Worm (Caenorhabditis elegans): ENCODE results near the gene let-19.

let-19 gene

ce11 chrII:8747246-8747938 lies 23.4 kb upstream of the let-19 start (continued):
- TF ChIP-seq nhr-41 (GFP tag; IDR thresholded peaks at IDR 0.05) (no peak), unc-130 (GFP tag; optimal IDR thresholded peaks at IDR 0.05) (no peak), daf-8 (GFP tag; IDR thresholded peaks at IDR 0.05) (no peak), vab-7 (GFP tag; IDR thresholded peaks at IDR 0.05) (no peak), lin-13 (GFP tag; optimal IDR thresholded peaks at IDR 0.05) (no peak), set-16 (GFP tag; IDR thresholded peaks at IDR 0.05) (no peak), arid-1 (GFP tag; conservative IDR thresholded peaks at IDR 0.05) (peak; percentile 71), nhr-28 (tag; optimal IDR thresholded peaks at IDR 0.05) (peak; percentile 15), pqm-1 (tag; optimal IDR thresholded peaks at IDR 0.05) (no peak), D1046.2 (GFP tag; IDR thresholded peaks at IDR 0.05) (peak; percentile 75), lir-3 (tag; optimal IDR thresholded peaks at IDR 0.05) (no peak), Y48G9A.11 (GFP tag; IDR thresholded peaks at IDR 0.05) (no peak), lsy-2 (tag; optimal IDR thresholded peaks at IDR 0.05) (peak; percentile 47 to 51), mes-2 (tag; optimal IDR thresholded peaks at IDR 0.05; ENCODE audit: poor library complexity, severe bottlenecking) (peak; percentile 57), dmd-8 (GFP tag; IDR thresholded peaks at IDR 0.05) (no peak), nhr-77 (tag; optimal IDR thresholded peaks at IDR 0.05) (peak; percentile 78)

- peak in 1 of 2 experiments; percentile 33 for TF ChIP-seq hif-1 (tag; optimal IDR thresholded peaks at IDR 0.05)
- no peak for TF ChIP-seq madf-5 (GFP tag; IDR thresholded peaks at IDR 0.05)
- TF ChIP-seq mdl-1 (tag; optimal IDR thresholded peaks at IDR 0.05): peak in 1 of 2 experiments; percentile 24
- TF ChIP-seq T26A8.4 (GFP tag; IDR thresholded peaks at IDR 0.05): peak; percentile 14; the same call in 1 of the 2 replicates
- TF ChIP-seq ama-1 (optimal IDR thresholded peaks at IDR 0.05): no peak
- no peak for TF ChIP-seq nhr-76 (tag; optimal IDR thresholded peaks at IDR 0.05)
- TF ChIP-seq nhr-28 (tag; optimal IDR thresholded peaks at IDR 0.05): peak; percentile 38
- TF ChIP-seq daf-19 (GFP tag; conservative IDR thresholded peaks at IDR 0.05): 0 out of 2 replicates have a peak, but pooled peaks have one; percentile 11
- TF ChIP-seq nhr-25 (tag; optimal IDR thresholded peaks at IDR 0.05; ENCODE audit: borderline replicate concordance, insufficient read depth): no peak
- peak; percentile 52 for TF ChIP-seq dve-1 (tag; optimal IDR thresholded peaks at IDR 0.05; ENCODE audit: insufficient read depth)
- peak; percentile 31 for TF ChIP-seq hlh-30 (tag; optimal IDR thresholded peaks at IDR 0.05; ENCODE audit: insufficient read depth)
- TF ChIP-seq mxl-3 (GFP tag; optimal IDR thresholded peaks at IDR 0.05): peak; percentile 7
- peak; percentile 33 for TF ChIP-seq hlh-11 (tag; optimal IDR thresholded peaks at IDR 0.05)
- peak; percentile 10 for TF ChIP-seq ztf-7 (tag; optimal IDR thresholded peaks at IDR 0.05)
- TF ChIP-seq daf-16 (GFP tag; optimal IDR thresholded peaks at IDR 0.05): peak in 1 of 2 experiments; percentile 82
- TF ChIP-seq daf-16 (tag; optimal IDR thresholded peaks at IDR 0.05): peak; percentile 98
- peak; percentile 49 for TF ChIP-seq set-16 (GFP tag; IDR thresholded peaks at IDR 0.05)
- TF ChIP-seq egl-43 (GFP tag; IDR thresholded peaks at IDR 0.05): 0 out of 2 replicates have a peak, but pooled peaks have one; percentile 71
Observed at ce11 chrII:8747939-8748352, 22.8 kb upstream of the let-19 start.

- no peak for TF ChIP-seq unc-39 (tag; optimal IDR thresholded peaks at IDR 0.05)
- TF ChIP-seq madf-5 (GFP tag; IDR thresholded peaks at IDR 0.05): no peak
Observed at ce11 chrII:8748638-8749037, 22.1 kb upstream of the let-19 start.

- TF ChIP-seq mxl-2 (GFP tag; conservative IDR thresholded peaks at IDR 0.05) (no peak), mxl-3 (GFP tag; optimal IDR thresholded peaks at IDR 0.05) (peak; percentile 18), unc-62 (GFP tag; optimal IDR thresholded peaks at IDR 0.05 in 1 of 2) (peak in 1 of 2 experiments; percentile 66), unc-62 (tag; optimal IDR thresholded peaks at IDR 0.05) (no peak), hlh-11 (tag; optimal IDR thresholded peaks at IDR 0.05) (peak; percentile 40), lin-38 (GFP tag; IDR thresholded peaks at IDR 0.05) (no peak)
Observed at ce11 chrII:8749084-8749483, 21.7 kb upstream of the let-19 start.

Data from whole organism, L4 larva.